Fruit fly (Drosophila melanogaster) whole organism, embryonic: ENCODE measurements around the gene CG4955.

Experiments used
- Aef1 ChIP-seq: fragments of 200-800 bp; sonication (Bioruptor generic); IDR thresholded peaks from 3 replicates; pipeline ENCODE4 v1.3.6; 2022; ENCODE audit warnings: missing biosample characterization, missing genetic modification characterization
- Awh ChIP-seq: fragments of 200-800 bp; sonication (Bioruptor generic); IDR thresholded peaks from 2 replicates; pipeline ENCODE4, ENCODE4 v1.3.6; 2022; ENCODE audit warnings: missing biosample characterization, missing genetic modification characterization
- CG10274 ChIP-seq: fragments of 200-800 bp; sonication (Bioruptor generic); optimal IDR thresholded peaks from 3 replicates; lab custom pipeline; 2017; ENCODE audit warnings: missing biosample characterization, mild to moderate bottlenecking, missing genetic modification characterization
- CG10654 ChIP-seq: fragments of 200-800 bp; sonication (Bioruptor generic); optimal IDR thresholded peaks from 2 replicates; lab custom pipeline; 2016; ENCODE audit warnings: missing biosample characterization, missing genetic modification characterization
- CG12769 ChIP-seq: fragments of 200-800 bp; sonication (Bioruptor generic); optimal IDR thresholded peaks from 2 replicates; lab custom pipeline; 2019; ENCODE audit warnings: missing biosample characterization, mild to moderate bottlenecking, missing genetic modification characterization, moderate library complexity
- CG13775 ChIP-seq: fragments of 200-800 bp; sonication (Bioruptor generic); optimal IDR thresholded peaks from 3 replicates; lab custom pipeline; 2017; ENCODE audit warnings: missing biosample characterization, mild to moderate bottlenecking, missing genetic modification characterization
- CG14441 ChIP-seq: fragments of 200-800 bp; sonication (Bioruptor generic); IDR thresholded peaks from 2 replicates; pipeline ENCODE4 v1.3.6; 2022; ENCODE audit warnings: missing biosample characterization, missing genetic modification characterization
- CG14667 ChIP-seq: fragments of 200-800 bp; sonication (Bioruptor generic); IDR thresholded peaks from 2 replicates; pipeline ENCODE4 v1.3.6; 2022; ENCODE audit warnings: missing biosample characterization, missing genetic modification characterization
- CG15601 ChIP-seq: fragments of 200-800 bp; sonication (Bioruptor generic); optimal IDR thresholded peaks from 3 replicates; lab custom pipeline; 2019; ENCODE audit warnings: missing biosample characterization, mild to moderate bottlenecking, missing genetic modification characterization, moderate library complexity
- CG1603 ChIP-seq: fragments of 200-800 bp; sonication (Bioruptor generic); optimal IDR thresholded peaks from 2 replicates; lab custom pipeline; 2019; ENCODE audit warnings: missing biosample characterization, mild to moderate bottlenecking, missing genetic modification characterization, moderate library complexity
- CG16813 ChIP-seq: fragments of 200-800 bp; sonication (Bioruptor generic); IDR thresholded peaks from 3 replicates; pipeline ENCODE4 v1.3.6; 2022; ENCODE audit warnings: missing biosample characterization, missing genetic modification characterization; ENCODE audit not compliant: partially characterized antibody
- CG16815 ChIP-seq: fragments of 200-800 bp; sonication (Bioruptor generic); optimal IDR thresholded peaks from 3 replicates; lab custom pipeline; 2017; ENCODE audit warnings: missing biosample characterization, mild to moderate bottlenecking, missing genetic modification characterization
- CG17328 ChIP-seq: fragments of 200-800 bp; sonication (Bioruptor generic); IDR thresholded peaks from 2 replicates; pipeline ENCODE4 v1.3.6; 2022; ENCODE audit warnings: missing biosample characterization, missing genetic modification characterization
- CG31365 ChIP-seq: fragments of 200-800 bp; sonication (Bioruptor generic); optimal IDR thresholded peaks from 2 replicates; lab custom pipeline; 2018; ENCODE audit warnings: missing biosample characterization, mild to moderate bottlenecking, missing genetic modification characterization
- CG31388 ChIP-seq: fragments of 200-800 bp; sonication (Bioruptor generic); optimal IDR thresholded peaks from 2 replicates; lab custom pipeline; 2016; ENCODE audit warnings: missing biosample characterization, missing genetic modification characterization
- CG31441 ChIP-seq: fragments of 200-800 bp; sonication (Bioruptor generic); IDR thresholded peaks from 2 replicates; pipeline ENCODE4 v1.3.6; 2022; ENCODE audit warnings: missing biosample characterization, missing genetic modification characterization
- CG33213 ChIP-seq: fragments of 200-800 bp; sonication (Bioruptor generic); optimal IDR thresholded peaks from 3 replicates; lab custom pipeline; 2016; ENCODE audit warnings: missing biosample characterization, missing genetic modification characterization
- CG34422 ChIP-seq: fragments of 200-800 bp; sonication (Bioruptor generic); IDR thresholded peaks from 3 replicates; pipeline ENCODE4 v1.3.6; 2022; ENCODE audit warnings: missing biosample characterization, missing genetic modification characterization
- CG43689 ChIP-seq: fragments of 200-800 bp; sonication (Bioruptor generic); IDR thresholded peaks from 2 replicates; pipeline ENCODE4 v1.3.6; 2022; ENCODE audit warnings: missing biosample characterization, missing genetic modification characterization
- CG4854 ChIP-seq: fragments of 200-800 bp; sonication (Bioruptor generic); optimal IDR thresholded peaks from 2 replicates; lab custom pipeline; 2016; ENCODE audit warnings: missing biosample characterization, missing genetic modification characterization, inconsistent platforms
- CG6765 ChIP-seq: fragments of 200-800 bp; sonication (Bioruptor generic); optimal IDR thresholded peaks from 3 replicates; lab custom pipeline; 2017; ENCODE audit warnings: missing biosample characterization, mild to moderate bottlenecking, missing genetic modification characterization
- CG7928 ChIP-seq: fragments of 200-800 bp; sonication (Bioruptor generic); optimal IDR thresholded peaks from 2 replicates; lab custom pipeline; 2017; ENCODE audit warnings: missing biosample characterization, mild to moderate bottlenecking, missing genetic modification characterization
- CG9727 ChIP-seq: fragments of 200-800 bp; sonication (Bioruptor generic); optimal IDR thresholded peaks from 3 replicates; lab custom pipeline; 2017; ENCODE audit warnings: missing biosample characterization, mild to moderate bottlenecking, missing genetic modification characterization
- CoRest ChIP-seq: fragments of 200-800 bp; sonication (Bioruptor generic); optimal IDR thresholded peaks from 3 replicates; lab custom pipeline; 2018; ENCODE audit warnings: missing biosample characterization, mild to moderate bottlenecking, missing genetic modification characterization, moderate library complexity
- Dll ChIP-seq: fragments of 200-800 bp; sonication (Bioruptor generic); IDR thresholded peaks from 4 replicates; pipeline ENCODE4 v1.3.6; 2022; ENCODE audit warnings: missing biosample characterization, missing genetic modification characterization; ENCODE audit not compliant: partially characterized antibody
- Dp ChIP-seq: fragments of 200-800 bp; sonication (Bioruptor generic); optimal IDR thresholded peaks from 2 replicates; lab custom pipeline; 2018; ENCODE audit warnings: missing biosample characterization, mild to moderate bottlenecking, missing genetic modification characterization, moderate library complexity
- Eip74EF ChIP-seq, 2 experiments: fragments of 200-800 bp in 1 of 2; fragments of >200 bp in 1 of 2; sonication (Bioruptor generic) in 1 of 2; optimal IDR thresholded peaks; 2 replicates each; lab custom pipeline; 2017 to 2019; ENCODE audit warnings: missing biosample characterization in 2 of 2, missing genetic modification characterization in 2 of 2, mild to moderate bottlenecking in 1 of 2, moderate library complexity in 1 of 2
- Hey ChIP-seq: fragments of 200-800 bp; sonication (Bioruptor generic); optimal IDR thresholded peaks from 3 replicates; lab custom pipeline; 2018; ENCODE audit warnings: missing biosample characterization, mild to moderate bottlenecking, missing genetic modification characterization
- Lhr ChIP-seq: fragments of 200-800 bp; sonication (Bioruptor generic); optimal IDR thresholded peaks from 3 replicates; lab custom pipeline; 2017; ENCODE audit warnings: mild to moderate bottlenecking, missing biosample characterization, missing genetic modification reagents, missing genetic modification characterization
- Rfx ChIP-seq: fragments of 200-800 bp; sonication (Bioruptor generic); IDR thresholded peaks from 2 replicates; pipeline ENCODE4 v1.3.6; 2022; ENCODE audit warnings: missing biosample characterization, missing genetic modification characterization
- Sry-δ ChIP-seq: fragments of 200-800 bp; sonication (Bioruptor generic); optimal IDR thresholded peaks from 2 replicates; lab custom pipeline; 2016; ENCODE audit warnings: missing biosample characterization, missing genetic modification characterization
- Trl ChIP-seq, 3 experiments: fragments of >200 bp in 2 of 3; fragments of 200-800 bp in 1 of 3; sonication (Bioruptor generic) in 1 of 3; optimal IDR thresholded peaks; 2 replicates in 1 of 3; 3 replicates in 2 of 3; lab custom pipeline; 2016 to 2017; ENCODE audit warnings: missing biosample characterization in 1 of 3, missing genetic modification characterization in 1 of 3
- YL-1 ChIP-seq: fragments of 200-800 bp; sonication (Bioruptor generic); optimal IDR thresholded peaks from 3 replicates; lab custom pipeline; 2017; ENCODE audit warnings: missing biosample characterization, mild to moderate bottlenecking, missing genetic modification characterization
- bowl ChIP-seq: fragments of 200-800 bp; sonication (Bioruptor generic); IDR thresholded peaks from 2 replicates; pipeline ENCODE4 v1.3.6; 2022; ENCODE audit warnings: missing biosample characterization, missing genetic modification characterization
- chif ChIP-seq, 2 experiments: fragments of 200-800 bp; sonication (Bioruptor generic); optimal IDR thresholded peaks; 3 replicates each; lab custom pipeline; 2016; ENCODE audit warnings: missing biosample characterization in 2 of 2, missing genetic modification characterization in 2 of 2
- exex ChIP-seq: fragments of 200-800 bp; sonication (Bioruptor generic); optimal IDR thresholded peaks from 4 replicates; lab custom pipeline; 2018; ENCODE audit warnings: missing biosample characterization, mild to moderate bottlenecking, missing genetic modification characterization, moderate library complexity
- gsb-n ChIP-seq: fragments of 200-800 bp; sonication (Bioruptor generic); optimal IDR thresholded peaks from 3 replicates; lab custom pipeline; 2018; ENCODE audit warnings: missing biosample characterization, mild to moderate bottlenecking, missing genetic modification characterization
- ham ChIP-seq: fragments of 200-800 bp; sonication (Bioruptor generic); IDR thresholded peaks from 2 replicates; pipeline ENCODE4 v1.3.6; 2022; ENCODE audit warnings: missing biosample characterization, missing genetic modification characterization
- hth ChIP-seq: fragments of >200 bp; optimal IDR thresholded peaks from 2 replicates; lab custom pipeline; 2017; ENCODE audit warnings: inconsistent platforms
- jigr1 ChIP-seq: fragments of 200-800 bp; sonication (Bioruptor generic); IDR thresholded peaks from 3 replicates; pipeline ENCODE4 v1.3.6; 2022; ENCODE audit warnings: missing biosample characterization, missing genetic modification characterization
- lola ChIP-seq, 3 experiments: fragments of >200 bp in 2 of 3; fragments of 200-800 bp in 1 of 3; sonication (Bioruptor generic) in 1 of 3; optimal IDR thresholded peaks; 2 replicates each; lab custom pipeline; 2017 to 2019; ENCODE audit warnings: missing biosample characterization in 3 of 3, missing genetic modification characterization in 3 of 3, mild to moderate bottlenecking in 1 of 3, moderate library complexity in 1 of 3
- mam ChIP-seq: fragments of 200-800 bp; sonication (Bioruptor generic); optimal IDR thresholded peaks from 3 replicates; lab custom pipeline; 2016; ENCODE audit warnings: missing biosample characterization, missing genetic modification characterization
- oc ChIP-seq: fragments of 200-800 bp; sonication (Bioruptor generic); optimal IDR thresholded peaks from 2 replicates; lab custom pipeline; 2018; ENCODE audit warnings: missing biosample characterization, mild to moderate bottlenecking, missing genetic modification characterization, moderate library complexity
- row ChIP-seq: fragments of 200-800 bp; sonication (Bioruptor generic); IDR thresholded peaks from 3 replicates; pipeline ENCODE4 v1.3.6; 2022; ENCODE audit warnings: missing biosample characterization, missing genetic modification characterization
- salm ChIP-seq: fragments of 200-800 bp; sonication (Bioruptor generic); optimal IDR thresholded peaks from 2 replicates; lab custom pipeline; 2018; ENCODE audit warnings: missing biosample characterization, mild to moderate bottlenecking, missing genetic modification characterization
- sens-2 ChIP-seq: fragments of 200-800 bp; sonication (Bioruptor generic); IDR thresholded peaks from 2 replicates; pipeline ENCODE4 v1.3.6; 2022; ENCODE audit warnings: missing biosample characterization, missing genetic modification characterization
- slbo ChIP-seq: fragments of 200-800 bp; sonication (Bioruptor generic); IDR thresholded peaks from 2 replicates; pipeline ENCODE4 v1.3.6; 2022; ENCODE audit warnings: missing biosample characterization, missing genetic modification characterization
- tup ChIP-seq: fragments of 200-800 bp; sonication (Bioruptor generic); optimal IDR thresholded peaks from 2 replicates; lab custom pipeline; 2016; ENCODE audit warnings: missing biosample characterization, mild to moderate bottlenecking, missing genetic modification characterization, moderate library complexity
- vfl ChIP-seq: fragments of 200-800 bp; sonication (Bioruptor generic); optimal IDR thresholded peaks from 2 replicates; lab custom pipeline; 2016; ENCODE audit warnings: missing biosample characterization, missing genetic modification characterization
- vnd ChIP-seq: fragments of 200-800 bp; sonication (Bioruptor generic); IDR thresholded peaks from 3 replicates; pipeline ENCODE4 v1.3.6; 2022; ENCODE audit warnings: missing biosample characterization, missing genetic modification characterization; ENCODE audit not compliant: partially characterized antibody

CG4955 gene

DNA sequence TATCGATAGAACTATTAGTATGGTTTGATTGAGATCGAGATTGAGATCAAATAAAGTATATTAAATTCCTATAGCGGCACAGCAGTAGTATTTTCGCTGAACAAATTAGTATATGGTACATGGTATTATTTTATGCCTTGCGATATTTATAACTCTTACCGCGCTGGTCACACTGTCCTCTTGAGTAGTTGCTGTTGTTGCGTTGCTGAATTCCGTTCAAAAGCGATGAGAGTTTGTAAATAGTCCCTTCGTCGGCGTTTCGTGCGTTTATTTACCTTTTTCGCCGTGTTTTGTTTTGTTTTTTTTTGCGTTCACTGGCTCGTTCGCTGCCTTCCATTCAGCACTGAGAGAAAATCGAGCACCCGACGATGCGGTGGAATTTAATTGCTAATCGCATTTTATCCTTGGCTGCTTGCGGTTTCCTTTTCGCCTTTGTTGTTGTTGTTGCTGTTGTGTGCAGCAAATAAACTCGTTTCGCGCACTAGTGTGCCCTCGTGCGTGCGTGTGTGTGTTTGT lies 26.2 kb downstream of the CG4955 start, which contains the start of gene CG5004 (continued):
- TF ChIP-seq CG16813 (peak; percentile 55), CG1603 (tag; lab: Kevin White, UChicago) (peak; percentile 48), CG43689 (GFP tag; lab: Robert Waterston, UW) (no peak), CG33213 (GFP tag; lab: Kevin White, UChicago) (peak; percentile 19), CG4854 (GFP tag; lab: Kevin White, UChicago) (no peak), CG31441 (GFP tag; lab: Robert Waterston, UW) (no peak), exex (tag; lab: Kevin White, UChicago) (no peak), CG15601 (tag; lab: Kevin White, UChicago) (no peak), CG14441 (0 out of 2 replicates have a peak, but pooled peaks have one; percentile 16), Lhr (GFP tag; lab: Kevin White, UChicago) (peak; percentile 51), Hey (tag; lab: Kevin White, UChicago) (no peak), CG14667 (GFP tag; lab: Robert Waterston, UW) (no peak), Dp (peak; percentile 41), CG10274 (no peak), CG17328 (GFP tag; lab: Robert Waterston, UW) (no peak), jigr1 (GFP tag; lab: Robert Waterston, UW) (no peak), vnd (0 out of 3 replicates have a peak, but pooled peaks have one; percentile 25), CG31388 (no peak), sens-2 (GFP tag; lab: Robert Waterston, UW) (no peak), tup (GFP tag; lab: Kevin White, UChicago) (no peak), CG12769 (tag; lab: Kevin White, UChicago) (peak; percentile 20), ham (GFP tag; lab: Robert Waterston, UW) (no peak), CoRest (no peak), Eip74EF (GFP tag; optimal IDR thresholded peaks at IDR 0.05; lab: Kevin White, UChicago) (no peak), Trl (optimal IDR thresholded peaks at IDR 0.05; lab: Kevin White, UChicago) (no peak), Trl (GFP tag; optimal IDR thresholded peaks at IDR 0.05; lab: Kevin White, UChicago) (no peak), CG16815 (GFP tag; lab: Kevin White, UChicago) (no peak), Dll (GFP tag; lab: Robert Waterston, UW) (0 out of 4 replicates have a peak, but pooled peaks have one; percentile 45), CG13775 (GFP tag; lab: Kevin White, UChicago) (no peak), gsb-n (tag; lab: Kevin White, UChicago) (no peak), row (peak; percentile 24; the same call in 1 of the 3 replicates), Rfx (GFP tag; lab: Robert Waterston, UW) (0 out of 2 replicates have a peak, but pooled peaks have one; percentile 8), CG31365 (tag; lab: Kevin White, UChicago) (no peak), Sry-δ (GFP tag; lab: Kevin White, UChicago) (peak; percentile 54), CG10654 (GFP tag; lab: Kevin White, UChicago) (no peak), mam (GFP tag; lab: Kevin White, UChicago) (no peak), bowl (GFP tag; lab: Robert Waterston, UW) (no peak), Awh (no peak), CG34422 (GFP tag; lab: Robert Waterston, UW) (peak; percentile 78; the same call in 1 of the 3 replicates), YL-1 (GFP tag; lab: Kevin White, UChicago) (peak; percentile 17), chif (GFP tag; optimal IDR thresholded peaks at IDR 0.05; lab: Kevin White, UChicago) (no peak), CG7928 (GFP tag; lab: Kevin White, UChicago) (no peak), CG9727 (GFP tag; lab: Kevin White, UChicago) (no peak), hth (lab: Kevin White, UChicago) (no peak), Aef1 (GFP tag; lab: Robert Waterston, UW) (peak; percentile 58; the same call in 2 of the 3 replicates), CG6765 (GFP tag; lab: Kevin White, UChicago) (no peak), vfl (no peak), slbo (GFP tag; lab: Robert Waterston, UW) (no peak), oc (tag; lab: Kevin White, UChicago) (peak; percentile 18), salm (tag; lab: Kevin White, UChicago) (no peak), lola (GFP tag; optimal IDR thresholded peaks at IDR 0.05; lab: Kevin White, UChicago) (no peak)
